Fruit fly (Drosophila melanogaster): ENCODE measurements around the gene mRpL9.

mRpL9 gene

dm6 chr3R:15350993-15351426 is 20.5 kb downstream of the mRpL9 start, which contains the start of the genes Trs33 and Tmtc4 (continued):
- peak; percentile 18 for TF ChIP-seq CG3281 (GFP tag; optimal IDR thresholded peaks at IDR 0.05)
- TF ChIP-seq Jarid2 (GFP tag; optimal IDR thresholded peaks at IDR 0.05) = no peak
- TF ChIP-seq CG10543 (GFP tag; optimal IDR thresholded peaks at IDR 0.05) = peak; percentile 17
- peak in 1 of 2 experiments; percentile 25 for TF ChIP-seq bsh (GFP tag; optimal IDR thresholded peaks at IDR 0.05)
- TF ChIP-seq phol (tag; optimal IDR thresholded peaks at IDR 0.05) = peak; percentile 38
- TF ChIP-seq CG10431 (GFP tag; optimal IDR thresholded peaks at IDR 0.05) = peak; percentile 3
- TF ChIP-seq CG18764 (GFP tag; optimal IDR thresholded peaks at IDR 0.05) = no peak
- TF ChIP-seq CG2120 (GFP tag; optimal IDR thresholded peaks at IDR 0.05) = peak; percentile 56
- TF ChIP-seq CG15479 (GFP tag; optimal IDR thresholded peaks at IDR 0.05) = no peak
- TF ChIP-seq CG30020 (tag; optimal IDR thresholded peaks at IDR 0.05) = peak; percentile 44
- TF ChIP-seq Hsf (GFP tag; optimal IDR thresholded peaks at IDR 0.05) = peak; percentile 21
- peak; percentile 52 for TF ChIP-seq nmo (GFP tag; optimal IDR thresholded peaks at IDR 0.05)
- no peak for TF ChIP-seq cwo (GFP tag; optimal IDR thresholded peaks at IDR 0.05)
- TF ChIP-seq CG18011 (GFP tag; optimal IDR thresholded peaks at IDR 0.05) = no peak
- no peak for TF ChIP-seq ro (GFP tag; IDR thresholded peaks at IDR 0.05)
- peak; percentile 15 for TF ChIP-seq D19A (tag; optimal IDR thresholded peaks at IDR 0.05)
- TF ChIP-seq CG15696 (tag; optimal IDR thresholded peaks at IDR 0.05) = peak; percentile 47
- peak; percentile 50 for TF ChIP-seq ind (GFP tag; optimal IDR thresholded peaks at IDR 0.05)
- peak; percentile 59 for TF ChIP-seq CG15269 (tag; optimal IDR thresholded peaks at IDR 0.05)
- TF ChIP-seq CG17912 (GFP tag; optimal IDR thresholded peaks at IDR 0.05) = no peak
- TF ChIP-seq CG5180 (GFP tag; optimal IDR thresholded peaks at IDR 0.05) = peak; percentile 70
- no peak for TF ChIP-seq zen2 (GFP tag; IDR thresholded peaks at IDR 0.05; ENCODE audit: partially characterized antibody)
- no peak for TF ChIP-seq en (GFP tag; optimal IDR thresholded peaks at IDR 0.05)
- TF ChIP-seq CG16813 (GFP tag; IDR thresholded peaks at IDR 0.05; ENCODE audit: partially characterized antibody) = no peak
- TF ChIP-seq stwl (tag; optimal IDR thresholded peaks at IDR 0.05) = peak; percentile 39
- peak; percentile 64 for TF ChIP-seq CG2678 (tag; optimal IDR thresholded peaks at IDR 0.05)
- peak; percentile 21 for TF ChIP-seq CG10209 (GFP tag; optimal IDR thresholded peaks at IDR 0.05)
- peak; percentile 46 for TF ChIP-seq oc (tag; optimal IDR thresholded peaks at IDR 0.05)
- TF ChIP-seq row (GFP tag; IDR thresholded peaks at IDR 0.05) = peak; percentile 85
- peak; percentile 33; the same call in 1 of the 2 replicates for TF ChIP-seq Scr (GFP tag; IDR thresholded peaks at IDR 0.05; ENCODE audit: partially characterized antibody)
- peak; percentile 22 for TF ChIP-seq az2 (GFP tag; optimal IDR thresholded peaks at IDR 0.05)
- peak in 1 of 2 experiments; percentile 28 for TF ChIP-seq dpn (GFP tag; optimal IDR thresholded peaks at IDR 0.05)
- TF ChIP-seq grau (tag; optimal IDR thresholded peaks at IDR 0.05) = peak; percentile 49
- peak; percentile 53 for TF ChIP-seq CG9817 (tag; optimal IDR thresholded peaks at IDR 0.05)
- TF ChIP-seq CG8388 (GFP tag; optimal IDR thresholded peaks at IDR 0.05) = peak; percentile 35
- peak; percentile 18 for TF ChIP-seq run (tag; optimal IDR thresholded peaks at IDR 0.05)
- peak; percentile 28 for TF ChIP-seq CG17359 (tag; optimal IDR thresholded peaks at IDR 0.05)
- TF ChIP-seq tin (GFP tag; optimal IDR thresholded peaks at IDR 0.05) = peak; percentile 21
- TF ChIP-seq CG15514 (GFP tag; optimal IDR thresholded peaks at IDR 0.05) = peak; percentile 61
- peak; percentile 16; the same call in 1 of the 2 replicates for TF ChIP-seq bbx (GFP tag; IDR thresholded peaks at IDR 0.05; ENCODE audit: partially characterized antibody)
- TF ChIP-seq CG4360 (GFP tag; IDR thresholded peaks at IDR 0.05) = peak; percentile 41; the same call in 1 of the 2 replicates
- peak; percentile 27; the same call in 1 of the 2 replicates for TF ChIP-seq crol (GFP tag; IDR thresholded peaks at IDR 0.05)
- no peak for TF ChIP-seq ken (GFP tag; IDR thresholded peaks at IDR 0.05)
- no peak for TF ChIP-seq Atf3 (GFP tag; optimal IDR thresholded peaks at IDR 0.05)
- TF ChIP-seq Blimp-1 (GFP tag; optimal IDR thresholded peaks at IDR 0.05) = peak; percentile 31
- TF ChIP-seq Rfx (GFP tag; IDR thresholded peaks at IDR 0.05) = no peak; the same call in 1 of the 2 replicates
- peak; percentile 17 for TF ChIP-seq Fer2 (tag; optimal IDR thresholded peaks at IDR 0.05)
- TF ChIP-seq CG1024 (GFP tag; IDR thresholded peaks at IDR 0.05) = no peak
- no peak for TF ChIP-seq CG33213 (GFP tag; optimal IDR thresholded peaks at IDR 0.05)
